Fruit fly (Drosophila melanogaster) S2 (cell line): ENCODE data around the gene Ir7d.

Experiments
- CG8478 ChIP-seq: fragments of >200 bp; optimal IDR thresholded peaks from 2 replicates; lab custom pipeline; 2018
- CTCF ChIP-seq, 2 experiments: fragments of >200 bp; optimal IDR thresholded peaks; 2 replicates each; lab custom pipeline; 2018

DNA sequence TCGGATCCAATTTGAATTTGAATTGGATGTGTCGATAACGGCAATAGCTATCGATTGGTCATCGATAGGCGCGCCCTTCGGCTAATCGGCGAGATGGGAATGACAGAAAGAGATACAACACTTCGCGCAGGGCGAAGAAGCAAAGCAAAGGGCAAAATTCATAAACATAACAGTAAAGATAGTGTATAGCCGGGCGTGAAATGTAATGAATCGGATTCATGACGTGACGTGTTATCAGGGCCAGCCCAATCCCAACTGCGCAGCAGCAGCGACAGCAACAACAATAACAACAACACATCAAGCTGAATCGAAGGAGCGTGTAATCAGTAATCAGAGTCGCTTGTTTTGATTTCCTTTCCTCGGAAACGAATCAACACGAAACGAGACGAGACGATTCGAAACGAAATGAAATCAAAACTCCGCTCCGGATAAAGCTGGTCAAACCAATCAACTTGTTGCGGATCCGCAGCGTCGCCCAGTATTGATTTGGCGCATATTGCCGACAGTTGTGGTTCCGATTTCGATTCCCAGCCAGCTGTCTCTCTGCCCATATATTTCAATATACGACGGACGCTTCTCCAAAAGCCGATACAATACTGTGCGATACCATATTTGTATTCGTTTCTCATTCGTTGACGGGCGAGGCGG lies 33.5 kb upstream of the Ir7d start, which contains the start of gene snz:
- TF ChIP-seq CG8478 (no peak), CTCF (optimal IDR thresholded peaks at IDR 0.05; lab: Kevin White, UChicago) (no peak)
